Worm (Caenorhabditis elegans) whole organism, L4/young adult: ENCODE data around the gene F46H5.3.

Experiments used
- W03F9.2 ChIP-seq: fragments of 150-350 bp; optimal IDR thresholded peaks from 2 replicates; lab custom pipeline; 2014; ENCODE audit warnings: missing biosample characterization, missing genetic modification characterization
- dao-5 ChIP-seq: sonication (generic microtip); optimal IDR thresholded peaks from 2 replicates; lab custom pipeline; 2016; ENCODE audit warnings: missing genotype, missing genetic modification characterization, moderate library complexity, missing compliant biosample characterization
- him-1 ChIP-seq: sonication (generic microtip); optimal IDR thresholded peaks from 2 replicates; lab custom pipeline; 2016; ENCODE audit warnings: missing genotype, missing genetic modification reagents, missing genetic modification characterization, missing compliant biosample characterization

DNA sequence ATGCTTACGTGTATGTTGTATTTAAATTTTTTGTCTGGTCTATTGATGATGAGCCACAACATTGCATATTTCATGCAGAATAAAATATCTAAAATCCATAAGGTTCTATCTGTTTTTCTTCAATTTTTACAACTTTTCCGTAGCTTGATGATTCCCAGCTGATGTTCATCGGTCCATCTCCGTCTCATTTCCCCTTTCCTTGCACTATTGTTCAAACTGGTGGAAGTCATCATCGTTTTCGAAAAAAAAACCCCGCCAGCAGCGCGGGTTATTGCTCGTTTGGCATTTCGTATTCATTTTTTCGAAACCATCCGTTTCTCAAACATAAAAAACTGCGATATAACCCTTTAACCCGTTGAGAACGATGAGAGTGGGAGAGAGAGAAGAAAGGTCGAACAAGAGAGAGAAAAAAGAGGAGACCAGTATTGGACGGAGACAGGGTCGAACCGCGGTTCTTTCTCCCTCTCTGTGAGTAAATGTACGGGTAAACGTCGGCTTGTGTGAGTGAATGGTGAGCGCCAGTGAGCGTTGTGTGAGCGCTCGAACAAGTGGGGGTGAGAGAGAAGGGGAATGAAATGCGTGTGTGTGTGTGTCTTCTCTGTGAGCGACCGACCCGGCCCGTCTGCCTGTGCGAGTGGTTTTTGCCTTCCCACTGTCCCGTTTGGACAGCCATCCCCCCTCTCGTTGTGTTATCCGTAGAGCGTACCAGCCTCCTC, 26.3 kb upstream of the F46H5.3 start:
- TF ChIP-seq W03F9.2 (tag; lab: Kevin White, UChicago), result no peak
- no peak for TF ChIP-seq dao-5 (tag; lab: Kevin White, UChicago)
- peak; percentile 84 for TF ChIP-seq him-1 (tag; lab: Kevin White, UChicago)
